Fruit fly (Drosophila melanogaster) whole organism, embryonic: ENCODE results near the gene CG5853.

Source experiments
- ATbp ChIP-seq: fragments of 200-800 bp; sonication (Bioruptor generic); optimal IDR thresholded peaks from 2 replicates; lab custom pipeline; 2017; ENCODE audit warnings: missing biosample characterization, mild to moderate bottlenecking, missing genetic modification characterization, missing genetic modification reagents
- CG1024 ChIP-seq: fragments of 200-800 bp; sonication (Bioruptor generic); IDR thresholded peaks from 2 replicates; pipeline ENCODE4 v1.3.6; 2022; ENCODE audit warnings: missing biosample characterization, missing genetic modification characterization
- CG10267 ChIP-seq: fragments of 200-800 bp; sonication (Bioruptor generic); optimal IDR thresholded peaks from 2 replicates; lab custom pipeline; 2018; ENCODE audit warnings: missing biosample characterization, mild to moderate bottlenecking, missing genetic modification characterization, moderate library complexity
- CG10274 ChIP-seq: fragments of 200-800 bp; sonication (Bioruptor generic); optimal IDR thresholded peaks from 3 replicates; lab custom pipeline; 2017; ENCODE audit warnings: missing biosample characterization, mild to moderate bottlenecking, missing genetic modification characterization
- CG10321 ChIP-seq: fragments of 200-800 bp; sonication (Bioruptor generic); IDR thresholded peaks from 2 replicates; pipeline ENCODE4 v1.3.6; 2022; ENCODE audit warnings: missing biosample characterization, missing genetic modification characterization
- CG11093 ChIP-seq: fragments of 200-800 bp; sonication (Bioruptor generic); IDR thresholded peaks from 3 replicates; pipeline ENCODE4 v1.3.6; 2022; ENCODE audit warnings: missing biosample characterization, missing genetic modification characterization
- CG11398 ChIP-seq: fragments of 200-800 bp; sonication (Bioruptor generic); optimal IDR thresholded peaks from 2 replicates; lab custom pipeline; 2016; ENCODE audit warnings: missing biosample characterization, missing genetic modification characterization
- CG14441 ChIP-seq: fragments of 200-800 bp; sonication (Bioruptor generic); IDR thresholded peaks from 2 replicates; pipeline ENCODE4 v1.3.6; 2022; ENCODE audit warnings: missing biosample characterization, missing genetic modification characterization
- CG14860 ChIP-seq: fragments of 200-800 bp; sonication (Bioruptor generic); IDR thresholded peaks from 3 replicates; pipeline ENCODE4 v1.3.6; 2022; ENCODE audit warnings: missing biosample characterization, missing genetic modification characterization; ENCODE audit not compliant: partially characterized antibody
- CG1602 ChIP-seq: fragments of 200-800 bp; sonication (Bioruptor generic); optimal IDR thresholded peaks from 3 replicates; lab custom pipeline; 2016; ENCODE audit warnings: missing biosample characterization, missing genetic modification characterization
- CG2116 ChIP-seq: fragments of 200-800 bp; sonication (Bioruptor generic); optimal IDR thresholded peaks from 3 replicates; lab custom pipeline; 2018; ENCODE audit warnings: missing biosample characterization, mild to moderate bottlenecking, missing genetic modification characterization
- CG2129 ChIP-seq: fragments of 200-800 bp; sonication (Bioruptor generic); IDR thresholded peaks from 2 replicates; pipeline ENCODE4 v1.3.6; 2022; ENCODE audit warnings: missing biosample characterization, missing genetic modification characterization; ENCODE audit not compliant: partially characterized antibody
- CG3407 ChIP-seq: fragments of 200-800 bp; sonication (Bioruptor generic); optimal IDR thresholded peaks from 2 replicates; lab custom pipeline; 2018; ENCODE audit warnings: missing biosample characterization, mild to moderate bottlenecking, missing genetic modification characterization
- CG34224 ChIP-seq: fragments of 200-800 bp; sonication (Bioruptor generic); IDR thresholded peaks from 3 replicates; pipeline ENCODE4 v1.3.6; 2022; ENCODE audit warnings: missing biosample characterization, missing genetic modification characterization; ENCODE audit not compliant: partially characterized antibody
- CG4328 ChIP-seq: fragments of 200-800 bp; sonication (Bioruptor generic); optimal IDR thresholded peaks from 3 replicates; lab custom pipeline; 2017; ENCODE audit warnings: missing biosample characterization, missing genetic modification reagents, missing genetic modification characterization
- CG8290 ChIP-seq, 3 experiments: fragments of 200-800 bp; sonication (Bioruptor generic); optimal IDR thresholded peaks; 2 replicates each; lab custom pipeline; 2016 to 2019; ENCODE audit warnings: missing biosample characterization in 3 of 3, missing genetic modification characterization in 3 of 3, mild to moderate bottlenecking in 2 of 3, moderate library complexity in 1 of 3
- CG8359 ChIP-seq: fragments of 200-800 bp; sonication (Bioruptor generic); optimal IDR thresholded peaks from 2 replicates; lab custom pipeline; 2017; ENCODE audit warnings: missing biosample characterization, mild to moderate bottlenecking, missing genetic modification characterization, borderline replicate concordance
- Dek ChIP-seq: fragments of 200-800 bp; sonication (Bioruptor generic); optimal IDR thresholded peaks from 3 replicates; lab custom pipeline; 2019; ENCODE audit warnings: missing biosample characterization, mild to moderate bottlenecking, missing genetic modification characterization, moderate library complexity
- Dref ChIP-seq: fragments of 200-800 bp; sonication (Bioruptor generic); IDR thresholded peaks from 2 replicates; pipeline ENCODE4 v1.3.6; 2022; ENCODE audit warnings: missing biosample characterization, missing genetic modification characterization
- E2f2 ChIP-seq: fragments of 200-800 bp; sonication (Bioruptor generic); IDR thresholded peaks from 2 replicates; pipeline ENCODE4 v1.3.6; 2022; ENCODE audit warnings: missing biosample characterization, missing genetic modification characterization
- Gsc ChIP-seq: fragments of 200-800 bp; sonication (Bioruptor generic); IDR thresholded peaks from 2 replicates; pipeline ENCODE4 v1.3.6; 2022; ENCODE audit warnings: missing biosample characterization, missing genetic modification characterization
- HHEX ChIP-seq: fragments of 200-800 bp; sonication (Bioruptor generic); optimal IDR thresholded peaks from 3 replicates; lab custom pipeline; 2017; ENCODE audit warnings: missing biosample characterization, mild to moderate bottlenecking, missing genetic modification characterization, missing genetic modification reagents
- HLH4C ChIP-seq: fragments of 200-800 bp; sonication (Bioruptor generic); IDR thresholded peaks from 3 replicates; pipeline ENCODE4 v1.3.6; 2022; ENCODE audit warnings: missing biosample characterization, missing genetic modification characterization; ENCODE audit not compliant: partially characterized antibody
- HmgZ ChIP-seq: fragments of 200-800 bp; sonication (Bioruptor generic); optimal IDR thresholded peaks from 2 replicates; lab custom pipeline; 2018; ENCODE audit warnings: missing biosample characterization, mild to moderate bottlenecking, missing genetic modification characterization
- Hr3 ChIP-seq: fragments of 200-800 bp; sonication (Bioruptor generic); optimal IDR thresholded peaks from 3 replicates; lab custom pipeline; 2016; ENCODE audit warnings: missing biosample characterization, missing genetic modification characterization
- Hsf ChIP-seq: fragments of 200-800 bp; sonication (Bioruptor generic); optimal IDR thresholded peaks from 3 replicates; lab custom pipeline; 2016; ENCODE audit warnings: missing biosample characterization, missing genetic modification characterization
- Jarid2 ChIP-seq: fragments of 200-800 bp; sonication (Bioruptor generic); optimal IDR thresholded peaks from 3 replicates; lab custom pipeline; 2017; ENCODE audit warnings: mild to moderate bottlenecking, missing biosample characterization, missing genetic modification reagents, missing genetic modification characterization
- MBD-R2 ChIP-seq: fragments of 200-800 bp; sonication (Bioruptor generic); IDR thresholded peaks from 2 replicates; pipeline ENCODE4 v1.3.6; 2022; ENCODE audit warnings: missing biosample characterization, missing genetic modification characterization
- Scr ChIP-seq: fragments of 200-800 bp; sonication (Bioruptor generic); IDR thresholded peaks from 2 replicates; pipeline ENCODE4 v1.3.6; 2022; ENCODE audit warnings: missing biosample characterization, missing genetic modification characterization; ENCODE audit not compliant: partially characterized antibody
- ab ChIP-seq: fragments of 200-800 bp; sonication (Bioruptor generic); optimal IDR thresholded peaks from 2 replicates; lab custom pipeline; 2016; ENCODE audit warnings: missing biosample characterization, missing genetic modification characterization
- bcd ChIP-seq: fragments of 200-800 bp; sonication (Bioruptor generic); optimal IDR thresholded peaks from 2 replicates; lab custom pipeline; 2017; ENCODE audit warnings: missing biosample characterization, mild to moderate bottlenecking, missing genetic modification characterization
- br ChIP-seq: fragments of >200 bp; optimal IDR thresholded peaks from 2 replicates; lab custom pipeline; 2017
- cg ChIP-seq: fragments of 200-800 bp; sonication (Bioruptor generic); optimal IDR thresholded peaks from 3 replicates; lab custom pipeline; 2019; ENCODE audit warnings: missing biosample characterization, mild to moderate bottlenecking, missing genetic modification characterization, moderate library complexity
- cwo ChIP-seq: fragments of 200-800 bp; sonication (Bioruptor generic); optimal IDR thresholded peaks from 3 replicates; lab custom pipeline; 2017; ENCODE audit warnings: missing biosample characterization, missing genetic modification characterization, mild to moderate bottlenecking, moderate library complexity, missing genetic modification reagents
- dati ChIP-seq: fragments of 200-800 bp; sonication (Bioruptor generic); IDR thresholded peaks from 2 replicates; pipeline ENCODE4 v1.3.6; 2022; ENCODE audit warnings: missing biosample characterization, missing genetic modification characterization
- gce ChIP-seq: fragments of 200-800 bp; sonication (Bioruptor generic); IDR thresholded peaks from 3 replicates; pipeline ENCODE4 v1.3.6; 2022; ENCODE audit warnings: missing biosample characterization, missing genetic modification characterization
- gsb-n ChIP-seq: fragments of 200-800 bp; sonication (Bioruptor generic); optimal IDR thresholded peaks from 3 replicates; lab custom pipeline; 2018; ENCODE audit warnings: missing biosample characterization, mild to moderate bottlenecking, missing genetic modification characterization
- jigr1 ChIP-seq: fragments of 200-800 bp; sonication (Bioruptor generic); IDR thresholded peaks from 3 replicates; pipeline ENCODE4 v1.3.6; 2022; ENCODE audit warnings: missing biosample characterization, missing genetic modification characterization
- lola ChIP-seq, 3 experiments: fragments of >200 bp in 2 of 3; fragments of 200-800 bp in 1 of 3; sonication (Bioruptor generic) in 1 of 3; optimal IDR thresholded peaks; 2 replicates each; lab custom pipeline; 2017 to 2019; ENCODE audit warnings: missing biosample characterization in 3 of 3, missing genetic modification characterization in 3 of 3, mild to moderate bottlenecking in 1 of 3, moderate library complexity in 1 of 3
- nerfin-1 ChIP-seq: fragments of 200-800 bp; sonication (Bioruptor generic); optimal IDR thresholded peaks from 3 replicates; lab custom pipeline; 2019; ENCODE audit warnings: missing biosample characterization, mild to moderate bottlenecking, missing genetic modification characterization, moderate library complexity
- nerfin-2 ChIP-seq: fragments of 200-800 bp; sonication (Bioruptor generic); IDR thresholded peaks from 2 replicates; pipeline ENCODE4 v1.3.6; 2022; ENCODE audit warnings: missing biosample characterization, missing genetic modification characterization; ENCODE audit not compliant: partially characterized antibody
- pfk ChIP-seq: fragments of 200-800 bp; sonication (Bioruptor generic); optimal IDR thresholded peaks from 2 replicates; lab custom pipeline; 2018; ENCODE audit warnings: missing biosample characterization, mild to moderate bottlenecking, missing genetic modification characterization, moderate library complexity
- prd ChIP-seq, 3 experiments: fragments of >200 bp in 2 of 3; fragments of 200-800 bp in 1 of 3; sonication (Bioruptor generic) in 1 of 3; optimal IDR thresholded peaks in 2 of 3; IDR thresholded peaks in 1 of 3; 2 replicates in 2 of 3; 3 replicates in 1 of 3; pipeline versions ENCODE4 v1.3.6 to Lab custom; 2017 to 2022; ENCODE audit warnings: missing biosample characterization in 1 of 3, missing genetic modification characterization in 1 of 3
- run ChIP-seq: fragments of 200-800 bp; sonication (Bioruptor generic); optimal IDR thresholded peaks from 3 replicates; lab custom pipeline; 2018; ENCODE audit warnings: missing biosample characterization, mild to moderate bottlenecking, missing genetic modification characterization
- slp2 ChIP-seq: fragments of 200-800 bp; sonication (Bioruptor generic); optimal IDR thresholded peaks from 2 replicates; lab custom pipeline; 2016; ENCODE audit warnings: missing biosample characterization, missing genetic modification characterization
- so ChIP-seq: fragments of 200-800 bp; sonication (Bioruptor generic); IDR thresholded peaks from 3 replicates; pipeline ENCODE4 v1.3.6; 2022; ENCODE audit warnings: missing biosample characterization, missing genetic modification characterization
- vnd ChIP-seq: fragments of 200-800 bp; sonication (Bioruptor generic); IDR thresholded peaks from 3 replicates; pipeline ENCODE4 v1.3.6; 2022; ENCODE audit warnings: missing biosample characterization, missing genetic modification characterization; ENCODE audit not compliant: partially characterized antibody
- wek ChIP-seq: fragments of 200-800 bp; sonication (Bioruptor generic); optimal IDR thresholded peaks from 3 replicates; lab custom pipeline; 2018; ENCODE audit warnings: missing biosample characterization, mild to moderate bottlenecking, missing genetic modification characterization, moderate library complexity
- zfh2 ChIP-seq: fragments of 200-800 bp; sonication (Bioruptor generic); optimal IDR thresholded peaks from 2 replicates; lab custom pipeline; 2016; ENCODE audit warnings: missing biosample characterization, missing genetic modification characterization

CG5853 gene

dm6 chr2L:9919949-9920348 is 27.5 kb downstream of the CG5853 start, which contains the start of gene CG4594 (continued):
- TF ChIP-seq CG8290 (GFP tag; optimal IDR thresholded peaks at IDR 0.05; lab: Kevin White, UChicago) (no peak), CG8290 (tag; optimal IDR thresholded peaks at IDR 0.05; lab: Kevin White, UChicago) (no peak), cg (GFP tag; lab: Kevin White, UChicago) (no peak), CG8359 (no peak), wek (GFP tag; lab: Kevin White, UChicago) (no peak), Gsc (GFP tag; lab: Robert Waterston, UW) (no peak), Scr (GFP tag; lab: Robert Waterston, UW) (0 out of 2 replicates have a peak, but pooled peaks have one; percentile 32), cwo (no peak), bcd (GFP tag; lab: Kevin White, UChicago) (no peak), so (GFP tag; lab: Robert Waterston, UW) (no peak), CG14860 (0 out of 3 replicates have a peak, but pooled peaks have one; percentile 12), CG11093 (GFP tag; lab: Robert Waterston, UW) (no peak), Hsf (GFP tag; lab: Kevin White, UChicago) (no peak), CG2129 (GFP tag; lab: Robert Waterston, UW) (no peak), CG2116 (peak; percentile 3), nerfin-1 (tag; lab: Kevin White, UChicago) (no peak), HmgZ (tag; lab: Kevin White, UChicago) (no peak), CG14441 (GFP tag; lab: Robert Waterston, UW) (no peak), ATbp (no peak), Dek (tag; lab: Kevin White, UChicago) (no peak), run (tag; lab: Kevin White, UChicago) (no peak), E2f2 (GFP tag; lab: Robert Waterston, UW) (peak; percentile 80), CG11398 (GFP tag; lab: Kevin White, UChicago) (no peak), MBD-R2 (GFP tag; lab: Robert Waterston, UW) (0 out of 2 replicates have a peak, but pooled peaks have one; percentile 8), jigr1 (GFP tag; lab: Robert Waterston, UW) (no peak), pfk (GFP tag; lab: Kevin White, UChicago) (no peak), ab (GFP tag; lab: Kevin White, UChicago) (no peak), gce (GFP tag; lab: Robert Waterston, UW) (no peak), HHEX (GFP tag; lab: Kevin White, UChicago) (no peak), lola (GFP tag; optimal IDR thresholded peaks at IDR 0.05; lab: Kevin White, UChicago) (no peak), vnd (GFP tag; lab: Robert Waterston, UW) (no peak), CG1602 (no peak), CG4328 (no peak), CG10274 (GFP tag; lab: Kevin White, UChicago) (no peak), CG10267 (tag; lab: Kevin White, UChicago) (no peak), Dref (GFP tag; lab: Robert Waterston, UW) (peak; percentile 66), dati (no peak), Jarid2 (no peak), CG1024 (GFP tag; lab: Robert Waterston, UW) (no peak), nerfin-2 (GFP tag; lab: Robert Waterston, UW) (peak; percentile 41; the same call in 1 of the 2 replicates), CG10321 (no peak), CG3407 (GFP tag; lab: Kevin White, UChicago) (no peak), CG34224 (GFP tag; lab: Robert Waterston, UW) (0 out of 3 replicates have a peak, but pooled peaks have one; percentile 28), Hr3 (no peak), slp2 (GFP tag; lab: Kevin White, UChicago) (no peak), gsb-n (tag; lab: Kevin White, UChicago) (no peak), zfh2 (GFP tag; lab: Kevin White, UChicago) (no peak), prd (optimal IDR thresholded peaks at IDR 0.05; lab: Kevin White, UChicago) (no peak), prd (GFP tag; IDR thresholded peaks at IDR 0.05; lab: Robert Waterston, UW) (no peak), HLH4C (GFP tag; lab: Robert Waterston, UW) (peak; percentile 23; the same call in 1 of the 3 replicates), br (lab: Kevin White, UChicago) (no peak)
